Worm (Caenorhabditis elegans): ENCODE measurements around the gene F10D7.4.

DNA sequence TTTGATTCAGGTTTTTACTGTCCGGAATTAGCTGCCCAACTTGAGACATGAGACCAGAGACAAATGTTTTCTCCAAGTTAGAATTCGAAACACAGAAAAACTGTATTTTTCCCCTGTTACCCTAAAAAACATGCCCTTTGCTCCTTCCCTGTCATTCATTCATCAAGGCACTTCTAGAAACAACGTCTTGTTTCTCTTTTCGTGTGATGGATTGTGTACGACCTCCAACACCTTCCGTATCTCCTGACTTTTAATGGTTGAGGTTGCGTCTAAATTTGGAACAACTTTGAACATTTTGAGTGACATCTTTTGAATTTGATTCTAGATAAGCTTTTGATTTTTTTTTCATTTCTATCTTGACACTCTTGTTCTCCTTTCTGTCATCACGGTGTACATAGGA, 40.7 kb upstream of the F10D7.4 start:
- TF ChIP-seq nhr-102 (tag; optimal IDR thresholded peaks at IDR 0.05), result no peak
- TF ChIP-seq zfp-3 (GFP tag; conservative IDR thresholded peaks at IDR 0.05), result no peak
- TF ChIP-seq ama-1 (optimal IDR thresholded peaks at IDR 0.05), result no peak
- no peak for TF ChIP-seq ceh-44 (GFP tag; IDR thresholded peaks at IDR 0.05)
- TF ChIP-seq mes-2 (tag; optimal IDR thresholded peaks at IDR 0.05; ENCODE audit: poor library complexity, severe bottlenecking), result no peak
- no peak for TF ChIP-seq mdl-1 (tag; optimal IDR thresholded peaks at IDR 0.05)
- TF ChIP-seq snpc-4 (tag; optimal IDR thresholded peaks at IDR 0.05), result no peak
- no peak for TF ChIP-seq ces-1 (GFP tag; optimal IDR thresholded peaks at IDR 0.05)
- TF ChIP-seq fos-1 (tag; optimal IDR thresholded peaks at IDR 0.05), result no peak
- TF ChIP-seq snpc-1.2 (GFP tag; IDR thresholded peaks at IDR 0.05), result no peak
- no peak for TF ChIP-seq nhr-11 (tag; optimal IDR thresholded peaks at IDR 0.05)

All from whole organism, L4 larva.